Worm (Caenorhabditis elegans) whole organism, midembryonic: Measurements from ENCODE around the gene clec-260.
A peak's percentile ranks its signal among the peaks of the same experiment; 100 is the strongest.

ENCODE experiments used
- T22C8.4 ChIP-seq: fragments of 200-800 bp; sonication (Bioruptor generic); IDR thresholded peaks from 2 replicates; pipeline ENCODE4 v1.3.6; 2022; ENCODE audit warnings: missing genetic modification characterization, missing compliant biosample characterization
- cog-1 ChIP-seq: sonication (generic microtip); optimal IDR thresholded peaks from 2 replicates; lab custom pipeline; 2016; ENCODE audit warnings: missing genetic modification characterization, missing compliant biosample characterization
- flt-1 ChIP-seq: fragments of 200-800 bp; sonication (Bioruptor generic); IDR thresholded peaks from 2 replicates; pipeline ENCODE4 v1.3.6; 2022; ENCODE audit warnings: missing genetic modification characterization, missing compliant biosample characterization
- klf-2 ChIP-seq: fragments of 200-800 bp; sonication (Bioruptor generic); conservative IDR thresholded peaks from 2 replicates; pipeline ENCODE4 v1.3.6; 2022; ENCODE audit warnings: missing genetic modification reagents, missing genetic modification characterization, missing compliant biosample characterization
- med-1 ChIP-seq: sonication (generic microtip); optimal IDR thresholded peaks from 2 replicates; lab custom pipeline; 2017; ENCODE audit warnings: missing genetic modification characterization, mild to moderate bottlenecking, missing compliant biosample characterization, antibody characterized with exemption, missing genetic modification reagents; ENCODE audit not compliant: insufficient read depth
- ref-1 ChIP-seq: fragments of 200-800 bp; sonication (Bioruptor generic); conservative IDR thresholded peaks from 2 replicates; pipeline ENCODE4 v1.3.6; 2022; ENCODE audit warnings: missing genetic modification reagents, missing genetic modification characterization, missing compliant biosample characterization
- tab-1 ChIP-seq: fragments of 200-800 bp; sonication (Bioruptor generic); IDR thresholded peaks from 2 replicates; pipeline ENCODE4 v1.3.6; 2022; ENCODE audit warnings: missing genetic modification characterization, missing compliant biosample characterization
- ztf-23 ChIP-seq: fragments of 200-800 bp; sonication (Bioruptor generic); IDR thresholded peaks from 2 replicates; pipeline ENCODE4 v1.3.6; 2022; ENCODE audit warnings: missing genetic modification reagents, missing genetic modification characterization, missing compliant biosample characterization
- ztf-29 ChIP-seq: fragments of 200-800 bp; sonication (Bioruptor generic); IDR thresholded peaks from 2 replicates; pipeline ENCODE4 v1.3.6; 2022; ENCODE audit warnings: missing genetic modification reagents, missing genetic modification characterization, missing compliant biosample characterization

Gene clec-260

ce11 chrV:20000639-20001038 is 14.5 kb upstream of the clec-260 start:
- TF ChIP-seq T22C8.4 (GFP tag; lab: Robert Waterston, UW) (no peak), cog-1 (no peak), flt-1 (GFP tag; lab: Robert Waterston, UW) (no peak), tab-1 (GFP tag; lab: Robert Waterston, UW) (no peak), ztf-23 (GFP tag; lab: Robert Waterston, UW) (no peak), ref-1 (no peak), ztf-29 (no peak), med-1 (GFP tag; lab: Kevin White, UChicago) (no peak), klf-2 (no peak)

- TF ChIP-seq ztf-29, result no peak
- no peak for TF ChIP-seq ztf-23 (GFP tag; lab: Robert Waterston, UW)
- TF ChIP-seq ref-1, result no peak
- no peak for TF ChIP-seq T22C8.4 (GFP tag; lab: Robert Waterston, UW)
- TF ChIP-seq tab-1 (GFP tag; lab: Robert Waterston, UW), result no peak
- no peak for TF ChIP-seq cog-1
- no peak for TF ChIP-seq flt-1 (GFP tag; lab: Robert Waterston, UW)
- no peak for TF ChIP-seq klf-2
- no peak for TF ChIP-seq med-1 (GFP tag; lab: Kevin White, UChicago)
These were observed 13.7 kb upstream of the clec-260 start for ce11 chrV:19999789-20000188.

DNA sequence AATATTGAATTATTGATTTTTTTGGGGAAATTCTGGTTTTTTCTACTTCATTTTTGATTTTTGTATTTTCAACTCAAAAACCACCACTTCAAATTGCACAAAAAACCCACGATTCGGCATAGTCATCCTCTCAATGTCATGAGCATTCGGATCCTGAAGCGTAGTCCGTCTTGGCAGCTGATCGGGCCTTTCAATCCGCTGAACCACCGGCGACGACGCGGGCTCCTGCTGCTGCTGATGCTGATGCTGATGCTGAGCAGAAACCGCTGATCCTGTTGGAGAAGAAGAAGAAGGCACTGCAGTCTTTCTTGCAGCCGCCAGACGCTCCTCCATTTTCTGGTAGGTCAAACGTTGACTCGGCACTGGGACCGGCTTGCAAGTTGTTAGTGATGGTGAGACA is 13.0 kb upstream of the clec-260 start:
- TF ChIP-seq T22C8.4 (GFP tag; lab: Robert Waterston, UW) (0 out of 2 replicates have a peak, but pooled peaks have one; percentile 36), flt-1 (GFP tag; lab: Robert Waterston, UW) (no peak)

DNA sequence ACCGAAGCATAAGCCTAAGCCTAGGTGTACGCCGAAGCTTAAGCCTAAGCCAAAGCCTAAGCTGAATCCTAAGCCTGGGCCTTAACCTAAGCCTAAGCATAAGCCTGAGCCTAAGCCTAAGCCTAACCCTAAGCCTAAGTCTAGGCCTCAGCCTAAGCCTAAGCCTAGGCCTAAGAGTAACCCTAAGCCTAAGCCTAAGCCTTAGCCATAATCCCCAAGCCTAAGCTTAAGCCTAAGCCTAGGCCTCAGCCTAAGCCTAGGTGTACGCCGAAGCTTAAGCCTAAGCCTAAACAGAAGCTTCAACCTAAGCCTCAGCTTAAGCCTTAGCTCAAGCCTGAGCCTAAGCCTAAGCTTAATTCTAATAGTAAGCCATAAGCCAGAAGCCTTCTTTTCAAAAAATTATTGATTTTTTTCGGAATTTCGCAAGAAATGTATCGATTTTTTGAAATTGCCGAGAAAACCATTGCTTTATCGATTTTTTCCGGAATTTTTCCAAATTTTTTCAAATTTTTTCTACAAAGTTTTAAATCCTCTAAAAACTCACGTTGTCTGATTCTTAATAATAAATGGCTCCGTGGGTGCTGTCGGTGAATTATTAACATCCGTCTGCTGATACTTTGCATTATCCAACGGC is 12.2 kb upstream of the clec-260 start:
- TF ChIP-seq med-1 (GFP tag; lab: Kevin White, UChicago) (no peak), T22C8.4 (GFP tag; lab: Robert Waterston, UW) (peak; percentile 81), ref-1 (no peak), ztf-29 (peak; percentile 89; the same call in 1 of the 2 replicates)

- TF ChIP-seq ztf-29 (no peak), klf-2 (no peak), ztf-23 (GFP tag; lab: Robert Waterston, UW) (no peak), tab-1 (GFP tag; lab: Robert Waterston, UW) (no peak), flt-1 (GFP tag; lab: Robert Waterston, UW) (no peak), T22C8.4 (GFP tag; lab: Robert Waterston, UW) (no peak), ref-1 (no peak), cog-1 (no peak), med-1 (GFP tag; lab: Kevin White, UChicago) (no peak)
These were observed 11.4 kb upstream of the clec-260 start for ce11 chrV:19997481-19997880.

DNA sequence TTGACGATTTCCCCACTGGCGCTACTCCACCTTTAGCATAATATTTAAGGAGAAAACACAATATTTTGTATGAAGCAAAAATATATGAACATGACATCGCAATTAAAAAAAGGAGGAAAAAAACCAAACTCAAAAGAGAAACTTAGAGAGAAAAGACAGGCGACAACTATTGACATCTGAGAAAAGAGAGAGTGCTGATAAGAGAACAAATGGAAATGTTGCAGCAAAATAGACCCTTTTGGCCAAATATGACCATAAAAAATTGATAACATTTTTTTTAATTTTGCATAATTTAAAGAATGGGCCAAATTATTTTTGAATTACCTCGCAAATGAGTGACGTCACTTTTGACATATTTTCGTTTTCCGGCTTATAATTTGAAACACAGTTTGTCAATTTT is 8.6 kb upstream of the clec-260 start:
- TF ChIP-seq ztf-23 (GFP tag; lab: Robert Waterston, UW), result no peak
- no peak for TF ChIP-seq T22C8.4 (GFP tag; lab: Robert Waterston, UW)
- no peak for TF ChIP-seq med-1 (GFP tag; lab: Kevin White, UChicago)
- no peak for TF ChIP-seq flt-1 (GFP tag; lab: Robert Waterston, UW)
- TF ChIP-seq ref-1, result no peak
- TF ChIP-seq tab-1 (GFP tag; lab: Robert Waterston, UW), result no peak
- TF ChIP-seq cog-1, result no peak
- TF ChIP-seq klf-2, result no peak
- no peak for TF ChIP-seq ztf-29

DNA sequence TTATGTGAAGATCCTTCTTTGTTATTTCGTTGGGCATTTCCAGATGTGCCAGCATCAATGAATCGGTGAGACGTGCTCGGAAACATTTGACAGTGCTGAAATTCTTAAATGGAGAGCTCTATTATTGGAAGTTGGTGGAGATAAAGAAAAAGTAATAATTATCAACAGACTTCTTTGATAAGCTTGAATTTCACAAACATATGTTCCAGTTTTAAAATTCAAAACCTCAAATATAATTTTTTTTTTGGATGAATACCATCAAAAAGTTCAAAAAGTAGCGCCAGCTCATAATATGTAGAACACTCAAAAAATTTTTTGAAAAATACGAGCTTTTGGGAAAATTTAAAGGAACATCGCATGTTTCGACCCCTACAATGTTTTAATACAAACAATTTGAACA is 8.0 kb upstream of the clec-260 start, which contains the start of gene Y60A3A.25:
Y60A3A.25 (minus strand) TSS at position 101 of the 400 bp plus-strand sequence.
- TF ChIP-seq ztf-23 (GFP tag; lab: Robert Waterston, UW) (no peak), tab-1 (GFP tag; lab: Robert Waterston, UW) (no peak), ztf-29 (no peak), T22C8.4 (GFP tag; lab: Robert Waterston, UW) (no peak), ref-1 (no peak), med-1 (GFP tag; lab: Kevin White, UChicago) (no peak), klf-2 (no peak), flt-1 (GFP tag; lab: Robert Waterston, UW) (no peak), cog-1 (no peak)

DNA sequence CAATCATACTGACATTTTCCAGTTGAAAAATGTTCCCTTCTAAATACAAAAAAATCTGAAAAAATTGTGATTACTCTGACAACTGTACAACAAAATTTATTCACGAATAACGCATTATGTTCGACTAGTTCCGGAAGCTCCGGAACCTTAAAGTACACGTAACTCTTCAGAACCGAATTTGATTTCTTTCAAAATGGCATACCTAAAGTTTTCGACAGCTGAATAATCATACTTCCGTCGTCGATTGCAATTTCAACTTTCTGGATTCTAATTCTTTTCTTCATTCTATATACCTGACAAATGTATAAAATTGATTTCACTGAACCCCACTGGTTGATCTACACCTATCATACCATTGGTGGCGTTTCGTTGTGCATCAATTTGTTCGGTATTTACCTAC is 1.6 kb upstream of the clec-260 start, which contains the start of gene sri-67:
sri-67 (plus strand) TSS at position 301 of the 400 bp plus-strand sequence.
- TF ChIP-seq tab-1 (GFP tag; lab: Robert Waterston, UW), result no peak
- no peak for TF ChIP-seq cog-1
- TF ChIP-seq med-1 (GFP tag; lab: Kevin White, UChicago), result no peak

- no peak for TF ChIP-seq ztf-23 (GFP tag; lab: Robert Waterston, UW)
- TF ChIP-seq tab-1 (GFP tag; lab: Robert Waterston, UW), result no peak
- no peak for TF ChIP-seq klf-2
- TF ChIP-seq cog-1, result no peak
These were observed 675 bp upstream of the clec-260 start for ce11 chrV:19986788-19987187.

ce11 chrV:19981832-19982462 is 4.2 kb downstream of the clec-260 start, which contains the start of gene Y60A3A.24:
TSS of gene Y60A3A.24 (minus strand) at chrV:19981882.
- TF ChIP-seq flt-1 (GFP tag; lab: Robert Waterston, UW), result no peak
- TF ChIP-seq tab-1 (GFP tag; lab: Robert Waterston, UW), result no peak
- no peak for TF ChIP-seq T22C8.4 (GFP tag; lab: Robert Waterston, UW)
- TF ChIP-seq med-1 (GFP tag; lab: Kevin White, UChicago), result no peak
- TF ChIP-seq ztf-29, result no peak
- TF ChIP-seq cog-1, result no peak
- TF ChIP-seq ztf-23 (GFP tag; lab: Robert Waterston, UW), result no peak
- no peak for TF ChIP-seq ref-1
